Worm (Caenorhabditis elegans): ENCODE results near the gene F53H1.4.

F53H1.4 gene

DNA sequence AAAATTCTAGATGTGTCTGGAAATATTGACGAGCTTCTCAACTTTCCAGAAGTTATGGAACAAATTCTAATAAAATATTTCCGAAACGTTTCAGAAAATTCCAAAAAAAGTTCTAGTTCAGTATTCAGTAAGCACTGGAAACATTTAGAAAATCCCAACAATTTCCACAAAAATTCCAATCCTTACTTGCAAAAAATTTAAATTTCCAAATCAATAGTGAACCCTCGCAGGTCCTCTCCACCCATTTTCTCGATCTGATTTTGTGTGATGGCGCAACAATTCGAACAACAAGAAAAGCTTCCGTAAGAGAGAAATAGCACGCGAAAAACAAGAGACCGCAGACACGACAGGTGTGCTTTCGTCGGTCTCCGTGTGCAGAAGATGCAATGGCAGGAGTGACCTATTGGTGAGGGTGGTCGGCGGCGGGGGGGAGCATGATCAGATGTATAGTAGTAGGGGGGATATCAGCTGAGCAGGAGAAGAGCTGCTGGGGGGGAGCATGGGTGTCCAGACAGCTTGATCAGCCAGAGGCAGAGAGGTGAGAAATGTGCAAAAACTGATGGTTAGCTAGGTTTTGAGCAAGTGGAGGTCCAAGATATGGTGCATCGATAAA lies 51.8 kb downstream of the F53H1.4 start:
- no peak for TF ChIP-seq blmp-1 (tag; optimal IDR thresholded peaks at IDR 0.05)
- TF ChIP-seq bed-3 (GFP tag; optimal IDR thresholded peaks at IDR 0.05) = no peak
- no peak for TF ChIP-seq lin-13 (tag; optimal IDR thresholded peaks at IDR 0.05)
- TF ChIP-seq M03D4.4 (tag; optimal IDR thresholded peaks at IDR 0.05) = peak; percentile 11
- no peak for TF ChIP-seq nhr-12 (tag; optimal IDR thresholded peaks at IDR 0.05)
- TF ChIP-seq flh-1 (GFP tag; optimal IDR thresholded peaks at IDR 0.05) = no peak
- no peak for TF ChIP-seq pha-4 (tag; optimal IDR thresholded peaks at IDR 0.05)
- TF ChIP-seq lsy-2 (tag; optimal IDR thresholded peaks at IDR 0.05) = no peak
- TF ChIP-seq nhr-28 (tag; optimal IDR thresholded peaks at IDR 0.05) = no peak
- peak; percentile 80 for TF ChIP-seq lin-32 (GFP tag; optimal IDR thresholded peaks at IDR 0.05)
- no peak for TF ChIP-seq ces-1 (GFP tag; optimal IDR thresholded peaks at IDR 0.05)
- TF ChIP-seq elt-3 (tag; optimal IDR thresholded peaks at IDR 0.05) = no peak
- no peak for TF ChIP-seq unc-62 (GFP tag; optimal IDR thresholded peaks at IDR 0.05)
- no peak for TF ChIP-seq tbx-8 (GFP tag; optimal IDR thresholded peaks at IDR 0.05)
- TF ChIP-seq hlh-1 (tag; optimal IDR thresholded peaks at IDR 0.05) = peak; percentile 94
- no peak for TF ChIP-seq ceh-83 (GFP tag; optimal IDR thresholded peaks at IDR 0.05)
- no peak for TF ChIP-seq mep-1 (tag; optimal IDR thresholded peaks at IDR 0.05)
- no peak for TF ChIP-seq sem-2 (GFP tag; optimal IDR thresholded peaks at IDR 0.05)
- no peak for TF ChIP-seq elt-1 (tag; optimal IDR thresholded peaks at IDR 0.05; ENCODE audit: borderline replicate concordance, insufficient read depth)
- no peak for TF ChIP-seq nhr-2 (tag; optimal IDR thresholded peaks at IDR 0.05)
- TF ChIP-seq drap-1 (GFP tag; optimal IDR thresholded peaks at IDR 0.05) = no peak
- TF ChIP-seq sptf-1 (tag; optimal IDR thresholded peaks at IDR 0.05) = no peak
- no peak for TF ChIP-seq mab-5 (tag; optimal IDR thresholded peaks at IDR 0.05)
- TF ChIP-seq cnd-1 (tag; optimal IDR thresholded peaks at IDR 0.05) = peak; percentile 44
- TF ChIP-seq nhr-237 (tag; optimal IDR thresholded peaks at IDR 0.05) = no peak
- no peak for TF ChIP-seq ham-2 (GFP tag; optimal IDR thresholded peaks at IDR 0.05)
- TF ChIP-seq ztf-11 (tag; optimal IDR thresholded peaks at IDR 0.05) = no peak
- TF ChIP-seq ceh-43 (GFP tag; optimal IDR thresholded peaks at IDR 0.05) = no peak
- TF ChIP-seq snpc-4 (tag; optimal IDR thresholded peaks at IDR 0.05) = no peak
- TF ChIP-seq mls-2 (tag; optimal IDR thresholded peaks at IDR 0.05) = no peak
- no peak for TF ChIP-seq nhr-76 (tag; optimal IDR thresholded peaks at IDR 0.05)
- TF ChIP-seq zip-8 (tag; optimal IDR thresholded peaks at IDR 0.05) = no peak
- TF ChIP-seq unc-120 (tag; optimal IDR thresholded peaks at IDR 0.05; ENCODE audit: poor library complexity, severe bottlenecking) = peak; percentile 21
- no peak for TF ChIP-seq unc-39 (tag; optimal IDR thresholded peaks at IDR 0.05)
- no peak for TF ChIP-seq ceh-39 (tag; optimal IDR thresholded peaks at IDR 0.05)

ce11 chrIV:1365771-1366170 lies 55.8 kb downstream of the F53H1.4 start:
- TF ChIP-seq zip-8 (tag; optimal IDR thresholded peaks at IDR 0.05) = no peak
- TF ChIP-seq cnd-1 (tag; optimal IDR thresholded peaks at IDR 0.05) = no peak
- no peak for TF ChIP-seq ham-2 (GFP tag; optimal IDR thresholded peaks at IDR 0.05)
- TF ChIP-seq nhr-2 (tag; optimal IDR thresholded peaks at IDR 0.05) = no peak
- no peak for TF ChIP-seq flh-1 (GFP tag; optimal IDR thresholded peaks at IDR 0.05)
- no peak for TF ChIP-seq nhr-12 (tag; optimal IDR thresholded peaks at IDR 0.05)
- TF ChIP-seq lin-32 (GFP tag; optimal IDR thresholded peaks at IDR 0.05) = no peak
- no peak for TF ChIP-seq lin-13 (tag; optimal IDR thresholded peaks at IDR 0.05)
- no peak for TF ChIP-seq ceh-83 (GFP tag; optimal IDR thresholded peaks at IDR 0.05)
- TF ChIP-seq hlh-1 (tag; optimal IDR thresholded peaks at IDR 0.05) = no peak
- no peak for TF ChIP-seq unc-120 (tag; optimal IDR thresholded peaks at IDR 0.05; ENCODE audit: poor library complexity, severe bottlenecking)
- no peak for TF ChIP-seq tbx-8 (GFP tag; optimal IDR thresholded peaks at IDR 0.05)
- no peak for TF ChIP-seq M03D4.4 (tag; optimal IDR thresholded peaks at IDR 0.05)
- no peak for TF ChIP-seq mab-5 (tag; optimal IDR thresholded peaks at IDR 0.05)
- TF ChIP-seq nhr-237 (tag; optimal IDR thresholded peaks at IDR 0.05) = no peak
- TF ChIP-seq lsy-2 (tag; optimal IDR thresholded peaks at IDR 0.05) = no peak
- TF ChIP-seq elt-1 (tag; optimal IDR thresholded peaks at IDR 0.05; ENCODE audit: borderline replicate concordance, insufficient read depth) = no peak
- TF ChIP-seq ceh-39 (tag; optimal IDR thresholded peaks at IDR 0.05) = no peak
- TF ChIP-seq pha-4 (tag; optimal IDR thresholded peaks at IDR 0.05) = no peak

- no peak for TF ChIP-seq nhr-28 (tag; optimal IDR thresholded peaks at IDR 0.05)
- no peak for TF ChIP-seq sptf-1 (tag; optimal IDR thresholded peaks at IDR 0.05)
- TF ChIP-seq mab-5 (tag; optimal IDR thresholded peaks at IDR 0.05) = no peak
- TF ChIP-seq elt-1 (tag; optimal IDR thresholded peaks at IDR 0.05; ENCODE audit: borderline replicate concordance, insufficient read depth) = no peak
- TF ChIP-seq ztf-11 (tag; optimal IDR thresholded peaks at IDR 0.05) = no peak
- no peak for TF ChIP-seq elt-3 (tag; optimal IDR thresholded peaks at IDR 0.05)
- no peak for TF ChIP-seq ces-1 (GFP tag; optimal IDR thresholded peaks at IDR 0.05)
- no peak for TF ChIP-seq M03D4.4 (tag; optimal IDR thresholded peaks at IDR 0.05)
- no peak for TF ChIP-seq ceh-83 (GFP tag; optimal IDR thresholded peaks at IDR 0.05)
- TF ChIP-seq mls-2 (tag; optimal IDR thresholded peaks at IDR 0.05) = no peak
- no peak for TF ChIP-seq snpc-4 (tag; optimal IDR thresholded peaks at IDR 0.05)
- TF ChIP-seq nhr-76 (tag; optimal IDR thresholded peaks at IDR 0.05) = no peak
- no peak for TF ChIP-seq lin-13 (tag; optimal IDR thresholded peaks at IDR 0.05)
- no peak for TF ChIP-seq bed-3 (GFP tag; optimal IDR thresholded peaks at IDR 0.05)
Observed at ce11 chrIV:1367041-1367440, 57.1 kb downstream of the F53H1.4 start.

Data from whole organism, mixed stage, embryonic.